Worm (Caenorhabditis elegans) whole organism, late embryonic: Measurements from ENCODE around the gene gei-15.

Experiments
- F13H6.1 ChIP-seq: sonication (generic microtip); optimal IDR thresholded peaks from 2 replicates; lab custom pipeline; 2016; ENCODE audit warnings: missing genetic modification characterization, missing compliant biosample characterization
- K09A11.1 ChIP-seq: sonication (generic microtip); optimal IDR thresholded peaks from 2 replicates; lab custom pipeline; 2017; ENCODE audit warnings: antibody characterized with exemption, mild to moderate bottlenecking, missing genetic modification characterization, missing compliant biosample characterization; ENCODE audit not compliant: insufficient read depth
- ama-1 ChIP-seq: fragments of 150-350 bp; optimal IDR thresholded peaks from 2 replicates; lab custom pipeline; 2014
- ceh-31 ChIP-seq: sonication (generic microtip); optimal IDR thresholded peaks from 2 replicates; lab custom pipeline; 2016; ENCODE audit warnings: missing genetic modification characterization, missing compliant biosample characterization
- elt-2 ChIP-seq: sonication (generic microtip); optimal IDR thresholded peaks from 2 replicates; lab custom pipeline; 2016; ENCODE audit warnings: missing genetic modification reagents, missing genetic modification characterization, missing compliant biosample characterization
- elt-4 ChIP-seq: sonication (generic microtip); optimal IDR thresholded peaks from 2 replicates; lab custom pipeline; 2016; ENCODE audit warnings: missing genetic modification characterization, missing compliant biosample characterization
- unc-55 ChIP-seq: sonication (generic microtip); optimal IDR thresholded peaks from 2 replicates; lab custom pipeline; 2017; ENCODE audit warnings: missing biosample characterization, missing genetic modification reagents, missing genetic modification characterization

DNA sequence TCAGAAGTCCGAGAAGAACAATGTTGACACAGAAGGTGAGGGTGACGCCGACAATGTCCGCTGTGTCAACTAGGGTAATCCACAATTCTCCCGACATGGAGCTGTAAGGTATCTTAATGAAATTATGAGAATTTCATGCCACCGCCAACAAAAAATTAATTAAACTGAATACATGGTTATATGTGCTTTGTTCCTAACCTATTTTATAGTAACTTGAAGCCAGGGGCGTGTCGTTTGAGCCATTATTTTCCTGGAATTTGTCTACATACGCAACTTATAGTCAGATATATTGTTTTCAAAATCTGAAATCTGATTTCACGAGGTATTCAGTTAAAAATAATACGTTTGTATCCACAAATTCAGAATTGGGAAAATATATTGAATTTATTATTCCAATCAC, 42.8 kb upstream of the gei-15 start, which contains the start of gene odr-10:
- no peak for TF ChIP-seq K09A11.1 (tag; lab: Kevin White, UChicago)
- TF ChIP-seq elt-2 (tag; lab: Kevin White, UChicago): no peak
- no peak for TF ChIP-seq ama-1 (lab: Kevin White, UChicago)
- TF ChIP-seq F13H6.1 (tag; lab: Kevin White, UChicago): no peak
- no peak for TF ChIP-seq ceh-31
- no peak for TF ChIP-seq unc-55 (GFP tag; lab: Kevin White, UChicago)
- TF ChIP-seq elt-4: no peak
